Fruit fly (Drosophila melanogaster) whole organism, embryonic: ENCODE results near the gene Tnks.
A peak's percentile ranks its signal among the peaks of the same experiment; 100 is the strongest.

Experiments used
- Abd-B ChIP-seq: fragments of 200-800 bp; sonication (Bioruptor generic); optimal IDR thresholded peaks from 2 replicates; lab custom pipeline; 2018; ENCODE audit warnings: missing biosample characterization, mild to moderate bottlenecking, missing genetic modification characterization, moderate library complexity
- Asciz ChIP-seq: fragments of 200-800 bp; sonication (Bioruptor generic); optimal IDR thresholded peaks from 2 replicates; lab custom pipeline; 2017; ENCODE audit warnings: missing biosample characterization, mild to moderate bottlenecking, missing genetic modification characterization, missing genetic modification reagents
- Bgb ChIP-seq: fragments of 200-800 bp; sonication (Bioruptor generic); IDR thresholded peaks from 2 replicates; pipeline ENCODE4 v1.3.6; 2022; ENCODE audit warnings: missing biosample characterization, missing genetic modification characterization; ENCODE audit not compliant: partially characterized antibody
- CG12659 ChIP-seq: fragments of 200-800 bp; sonication (Bioruptor generic); optimal IDR thresholded peaks from 3 replicates; lab custom pipeline; 2017; ENCODE audit warnings: mild to moderate bottlenecking, missing biosample characterization, missing genetic modification reagents, missing genetic modification characterization
- CG14667 ChIP-seq: fragments of 200-800 bp; sonication (Bioruptor generic); IDR thresholded peaks from 2 replicates; pipeline ENCODE4 v1.3.6; 2022; ENCODE audit warnings: missing biosample characterization, missing genetic modification characterization
- CG15269 ChIP-seq: fragments of 200-800 bp; sonication (Bioruptor generic); optimal IDR thresholded peaks from 2 replicates; lab custom pipeline; 2018; ENCODE audit warnings: missing biosample characterization, mild to moderate bottlenecking, missing genetic modification characterization, moderate library complexity
- CG15479 ChIP-seq: fragments of 200-800 bp; sonication (Bioruptor generic); optimal IDR thresholded peaks from 3 replicates; lab custom pipeline; 2019; ENCODE audit warnings: missing biosample characterization, mild to moderate bottlenecking, missing genetic modification characterization, moderate library complexity
- CG1603 ChIP-seq: fragments of 200-800 bp; sonication (Bioruptor generic); optimal IDR thresholded peaks from 2 replicates; lab custom pipeline; 2019; ENCODE audit warnings: missing biosample characterization, mild to moderate bottlenecking, missing genetic modification characterization, moderate library complexity
- CG16813 ChIP-seq: fragments of 200-800 bp; sonication (Bioruptor generic); IDR thresholded peaks from 3 replicates; pipeline ENCODE4 v1.3.6; 2022; ENCODE audit warnings: missing biosample characterization, missing genetic modification characterization; ENCODE audit not compliant: partially characterized antibody
- CG17385 ChIP-seq: fragments of 200-800 bp; sonication (Bioruptor generic); optimal IDR thresholded peaks from 3 replicates; lab custom pipeline; 2018; ENCODE audit warnings: missing biosample characterization, mild to moderate bottlenecking, missing genetic modification characterization
- CG17568 ChIP-seq: fragments of 200-800 bp; sonication (Bioruptor generic); optimal IDR thresholded peaks from 2 replicates; lab custom pipeline; 2018; ENCODE audit warnings: missing biosample characterization, mild to moderate bottlenecking, missing genetic modification characterization, moderate library complexity
- CG17802 ChIP-seq: fragments of 200-800 bp; sonication (Bioruptor generic); optimal IDR thresholded peaks from 2 replicates; lab custom pipeline; 2018; ENCODE audit warnings: missing biosample characterization, mild to moderate bottlenecking, missing genetic modification characterization, moderate library complexity
- CG2678 ChIP-seq: fragments of 200-800 bp; sonication (Bioruptor generic); optimal IDR thresholded peaks from 3 replicates; lab custom pipeline; 2019; ENCODE audit warnings: missing biosample characterization, mild to moderate bottlenecking, missing genetic modification characterization, moderate library complexity
- CG2712 ChIP-seq: fragments of 200-800 bp; optimal IDR thresholded peaks from 3 replicates; lab custom pipeline; 2019; ENCODE audit warnings: missing biosample characterization, mild to moderate bottlenecking, missing genetic modification characterization, moderate library complexity
- CG32532 ChIP-seq: fragments of 200-800 bp; sonication (Bioruptor generic); IDR thresholded peaks from 2 replicates; pipeline ENCODE4 v1.3.6; 2022; ENCODE audit warnings: missing biosample characterization, missing genetic modification characterization
- CG32772 ChIP-seq: fragments of 200-800 bp; sonication (Bioruptor generic); IDR thresholded peaks from 2 replicates; pipeline ENCODE4 v1.3.6; 2022; ENCODE audit warnings: missing biosample characterization, missing genetic modification characterization
- CG34224 ChIP-seq: fragments of 200-800 bp; sonication (Bioruptor generic); IDR thresholded peaks from 3 replicates; pipeline ENCODE4 v1.3.6; 2022; ENCODE audit warnings: missing biosample characterization, missing genetic modification characterization; ENCODE audit not compliant: partially characterized antibody
- CG4360 ChIP-seq: fragments of 200-800 bp; sonication (Bioruptor generic); IDR thresholded peaks from 2 replicates; pipeline ENCODE4 v1.3.6; 2022; ENCODE audit warnings: missing biosample characterization, missing genetic modification characterization
- CG6791 ChIP-seq: fragments of 200-800 bp; sonication (Bioruptor generic); IDR thresholded peaks from 3 replicates; pipeline ENCODE4 v1.3.6; 2022; ENCODE audit warnings: missing biosample characterization, missing genetic modification characterization; ENCODE audit not compliant: partially characterized antibody
- CG7372 ChIP-seq: fragments of 200-800 bp; sonication (Bioruptor generic); IDR thresholded peaks from 2 replicates; pipeline ENCODE4 v1.3.6; 2022; ENCODE audit warnings: missing biosample characterization, missing genetic modification characterization
- CG9437 ChIP-seq: fragments of 200-800 bp; sonication (Bioruptor generic); optimal IDR thresholded peaks from 2 replicates; lab custom pipeline; 2018; ENCODE audit warnings: missing biosample characterization, mild to moderate bottlenecking, missing genetic modification characterization
- CTCF ChIP-seq: fragments of 200-800 bp; sonication (Bioruptor generic); optimal IDR thresholded peaks from 2 replicates; lab custom pipeline; 2017; ENCODE audit warnings: missing biosample characterization, mild to moderate bottlenecking, missing genetic modification characterization, moderate library complexity
- Ets65A ChIP-seq: fragments of 200-800 bp; sonication (Bioruptor generic); peaks from one replicate; lab custom pipeline; 2016; ENCODE audit warnings: missing biosample characterization, missing genetic modification characterization
- Hmr ChIP-seq: fragments of 200-800 bp; sonication (Bioruptor generic); optimal IDR thresholded peaks from 3 replicates; lab custom pipeline; 2017; ENCODE audit warnings: mild to moderate bottlenecking, missing biosample characterization, missing genetic modification reagents, missing genetic modification characterization
- Myb ChIP-seq: fragments of 200-800 bp; sonication (Bioruptor generic); optimal IDR thresholded peaks from 2 replicates; lab custom pipeline; 2016; ENCODE audit warnings: missing biosample characterization, missing genetic modification characterization
- NFAT ChIP-seq: fragments of 200-800 bp; sonication (Bioruptor generic); IDR thresholded peaks from 2 replicates; pipeline ENCODE4 v1.3.6; 2022; ENCODE audit warnings: missing biosample characterization, missing genetic modification characterization
- Optix ChIP-seq: fragments of 200-800 bp; sonication (Bioruptor generic); IDR thresholded peaks from 3 replicates; pipeline ENCODE4 v1.3.6; 2022; ENCODE audit warnings: missing biosample characterization, missing genetic modification characterization
- bbx ChIP-seq: fragments of 200-800 bp; sonication (Bioruptor generic); IDR thresholded peaks from 2 replicates; pipeline ENCODE4 v1.3.6; 2022; ENCODE audit warnings: missing biosample characterization, missing genetic modification characterization; ENCODE audit not compliant: partially characterized antibody
- dysf ChIP-seq: fragments of 200-800 bp; sonication (Bioruptor generic); IDR thresholded peaks from 3 replicates; pipeline ENCODE4 v1.3.6; 2022; ENCODE audit warnings: missing biosample characterization, missing genetic modification characterization
- ems ChIP-seq: fragments of 200-800 bp; sonication (Bioruptor generic); optimal IDR thresholded peaks from 3 replicates; lab custom pipeline; 2016; ENCODE audit warnings: missing biosample characterization, missing genetic modification characterization
- ewg ChIP-seq: fragments of 200-800 bp; sonication (Bioruptor generic); optimal IDR thresholded peaks from 3 replicates; lab custom pipeline; 2017; ENCODE audit warnings: mild to moderate bottlenecking, missing biosample characterization, missing genetic modification reagents, missing genetic modification characterization
- fd3F ChIP-seq: fragments of 200-800 bp; sonication (Bioruptor generic); optimal IDR thresholded peaks from 2 replicates; lab custom pipeline; 2018; ENCODE audit warnings: missing biosample characterization, mild to moderate bottlenecking, missing genetic modification characterization, moderate library complexity
- fd64A ChIP-seq: fragments of 200-800 bp; sonication (Bioruptor generic); optimal IDR thresholded peaks from 3 replicates; lab custom pipeline; 2018; ENCODE audit warnings: missing biosample characterization, mild to moderate bottlenecking, missing genetic modification characterization
- gem ChIP-seq: fragments of 200-800 bp; sonication (Bioruptor generic); optimal IDR thresholded peaks from 2 replicates; lab custom pipeline; 2019; ENCODE audit warnings: missing biosample characterization, mild to moderate bottlenecking, missing genetic modification characterization, moderate library complexity
- hb ChIP-seq: fragments of 200-800 bp; sonication (Bioruptor generic); IDR thresholded peaks from 3 replicates; pipeline ENCODE4 v1.3.6; 2022; ENCODE audit warnings: missing biosample characterization, missing genetic modification characterization; ENCODE audit not compliant: partially characterized antibody
- inv ChIP-seq: fragments of 200-800 bp; sonication (Bioruptor generic); IDR thresholded peaks from 2 replicates; pipeline ENCODE4 v1.3.6; 2022; ENCODE audit warnings: missing biosample characterization, missing genetic modification characterization; ENCODE audit not compliant: partially characterized antibody
- lov ChIP-seq, 2 experiments: fragments of 200-800 bp in 1 of 2; fragments of >200 bp in 1 of 2; sonication (Bioruptor generic) in 1 of 2; IDR thresholded peaks in 1 of 2; optimal IDR thresholded peaks in 1 of 2; 2 replicates in 1 of 2; 3 replicates in 1 of 2; pipeline versions ENCODE4 v1.3.6 to Lab custom; 2017 to 2022; ENCODE audit warnings: missing biosample characterization in 1 of 2, missing genetic modification characterization in 1 of 2
- nom ChIP-seq: fragments of 200-800 bp; sonication (Bioruptor generic); optimal IDR thresholded peaks from 2 replicates; lab custom pipeline; 2017; ENCODE audit warnings: missing biosample characterization, missing genetic modification characterization, mild to moderate bottlenecking, moderate library complexity, missing genetic modification reagents
- oc ChIP-seq: fragments of 200-800 bp; sonication (Bioruptor generic); optimal IDR thresholded peaks from 2 replicates; lab custom pipeline; 2018; ENCODE audit warnings: missing biosample characterization, mild to moderate bottlenecking, missing genetic modification characterization, moderate library complexity
- pros ChIP-seq: fragments of 200-800 bp; sonication (Bioruptor generic); optimal IDR thresholded peaks from 3 replicates; lab custom pipeline; 2019; ENCODE audit warnings: missing biosample characterization, mild to moderate bottlenecking, missing genetic modification characterization, moderate library complexity
- seq ChIP-seq: fragments of 200-800 bp; sonication (Bioruptor generic); IDR thresholded peaks from 2 replicates; pipeline ENCODE4 v1.3.6; 2022; ENCODE audit warnings: missing biosample characterization, missing genetic modification characterization
- sima ChIP-seq: fragments of 200-800 bp; sonication (Bioruptor generic); optimal IDR thresholded peaks from 2 replicates; lab custom pipeline; 2016; ENCODE audit warnings: missing biosample characterization, missing genetic modification characterization
- slbo ChIP-seq: fragments of 200-800 bp; sonication (Bioruptor generic); IDR thresholded peaks from 2 replicates; pipeline ENCODE4 v1.3.6; 2022; ENCODE audit warnings: missing biosample characterization, missing genetic modification characterization
- sqz ChIP-seq: fragments of 200-800 bp; sonication (Bioruptor generic); optimal IDR thresholded peaks from 3 replicates; lab custom pipeline; 2018; ENCODE audit warnings: missing biosample characterization, mild to moderate bottlenecking, missing genetic modification characterization
- sug ChIP-seq: fragments of 200-800 bp; optimal IDR thresholded peaks from 2 replicates; lab custom pipeline; 2019; ENCODE audit warnings: missing biosample characterization, mild to moderate bottlenecking, missing genetic modification characterization, moderate library complexity
- wek ChIP-seq: fragments of 200-800 bp; sonication (Bioruptor generic); optimal IDR thresholded peaks from 3 replicates; lab custom pipeline; 2018; ENCODE audit warnings: missing biosample characterization, mild to moderate bottlenecking, missing genetic modification characterization, moderate library complexity
- zen2 ChIP-seq: fragments of 200-800 bp; sonication (Bioruptor generic); IDR thresholded peaks from 3 replicates; pipeline ENCODE4 v1.3.6; 2022; ENCODE audit warnings: missing biosample characterization, missing genetic modification characterization; ENCODE audit not compliant: partially characterized antibody

Tnks gene

dm6 chr3R:25647577-25648257 lies 13.4 kb downstream of the Tnks start (continued):
- peak; percentile 30 for TF ChIP-seq CG12659 (GFP tag; lab: Kevin White, UChicago)
- peak; percentile 49 for TF ChIP-seq CG2712 (tag; lab: Kevin White, UChicago)
- peak; percentile 92 for TF ChIP-seq bbx (GFP tag; lab: Robert Waterston, UW)
- peak; percentile 89 for TF ChIP-seq sqz (GFP tag; lab: Kevin White, UChicago)
- peak; percentile 84 for TF ChIP-seq Bgb (GFP tag; lab: Robert Waterston, UW)
- TF ChIP-seq fd3F (GFP tag; lab: Kevin White, UChicago), result no peak
- TF ChIP-seq Abd-B, result peak; percentile 28
- TF ChIP-seq CG2678 (tag; lab: Kevin White, UChicago), result no peak
- peak; percentile 6 for TF ChIP-seq CG17385 (GFP tag; lab: Kevin White, UChicago)
- peak; percentile 65; the same call in 2 of the 3 replicates for TF ChIP-seq zen2
- peak; percentile 63 for TF ChIP-seq CTCF (GFP tag; lab: Kevin White, UChicago)
- no peak for TF ChIP-seq CG7372
- no peak for TF ChIP-seq seq (GFP tag; lab: Robert Waterston, UW)
- TF ChIP-seq lov (optimal IDR thresholded peaks at IDR 0.05; lab: Kevin White, UChicago), result no peak
- 0 out of 3 replicates have a peak, but pooled peaks have one; percentile 64 for TF ChIP-seq lov (GFP tag; IDR thresholded peaks at IDR 0.05; lab: Robert Waterston, UW)
- TF ChIP-seq gem (tag; lab: Kevin White, UChicago), result peak; percentile 4
- no peak for TF ChIP-seq ems (GFP tag; lab: Kevin White, UChicago)
- TF ChIP-seq NFAT (GFP tag; lab: Robert Waterston, UW), result no peak
- peak; percentile 71 for TF ChIP-seq CG1603 (tag; lab: Kevin White, UChicago)
- peak; percentile 70 for TF ChIP-seq ewg (GFP tag; lab: Kevin White, UChicago)
- TF ChIP-seq pros, result peak; percentile 7
- no peak for TF ChIP-seq Optix (GFP tag; lab: Robert Waterston, UW)
- peak; percentile 91 for TF ChIP-seq hb (GFP tag; lab: Robert Waterston, UW)
- TF ChIP-seq CG9437 (GFP tag; lab: Kevin White, UChicago), result no peak
- TF ChIP-seq Myb (GFP tag; lab: Kevin White, UChicago), result peak; percentile 13
- peak; percentile 39 for TF ChIP-seq Asciz (GFP tag; lab: Kevin White, UChicago)
- no peak for TF ChIP-seq slbo (GFP tag; lab: Robert Waterston, UW)
- TF ChIP-seq CG14667 (GFP tag; lab: Robert Waterston, UW), result no peak
- peak; percentile 96 for TF ChIP-seq CG6791 (GFP tag; lab: Robert Waterston, UW)
- TF ChIP-seq fd64A (GFP tag; lab: Kevin White, UChicago), result peak; percentile 69
- no peak for TF ChIP-seq sima
- TF ChIP-seq CG16813, result peak; percentile 77
- TF ChIP-seq CG15479 (GFP tag; lab: Kevin White, UChicago), result peak; percentile 21
- TF ChIP-seq CG34224 (GFP tag; lab: Robert Waterston, UW), result peak; percentile 55
- peak; percentile 19 for TF ChIP-seq CG15269 (tag; lab: Kevin White, UChicago)
- TF ChIP-seq CG4360 (GFP tag; lab: Robert Waterston, UW), result 0 out of 2 replicates have a peak, but pooled peaks have one; percentile 24
- TF ChIP-seq wek (GFP tag; lab: Kevin White, UChicago), result peak; percentile 32
- no peak for TF ChIP-seq CG17802
- no peak for TF ChIP-seq CG17568 (GFP tag; lab: Kevin White, UChicago)
- peak; percentile 38; the same call in 1 of the 2 replicates for TF ChIP-seq inv (GFP tag; lab: Robert Waterston, UW)
- peak; percentile 98 for TF ChIP-seq oc
- peak; percentile 16 for TF ChIP-seq Hmr (GFP tag; lab: Kevin White, UChicago)
- peak; percentile 85 for TF ChIP-seq nom (GFP tag; lab: Kevin White, UChicago)
- TF ChIP-seq dysf (GFP tag; lab: Robert Waterston, UW), result no peak
- peak; percentile 58; the same call in 1 of the 2 replicates for TF ChIP-seq CG32772 (GFP tag; lab: Robert Waterston, UW)
- peak; percentile 2 for TF ChIP-seq sug
- peak; percentile 88 for TF ChIP-seq Ets65A (GFP tag; lab: Kevin White, UChicago)
- 0 out of 2 replicates have a peak, but pooled peaks have one; percentile 11 for TF ChIP-seq CG32532 (GFP tag; lab: Robert Waterston, UW)
